Fruit fly (Drosophila melanogaster): ENCODE data around the gene CG31524.

The CG31524 gene

dm6 chr3R:30501174-30501573 lies 13.0 kb downstream of the CG31524 start (continued):
- TF ChIP-seq CG2116 (GFP tag; optimal IDR thresholded peaks at IDR 0.05) (no peak), Sox100B (GFP tag; optimal IDR thresholded peaks at IDR 0.05) (no peak), HLH54F (GFP tag; optimal IDR thresholded peaks at IDR 0.05) (no peak), jumu (GFP tag; optimal IDR thresholded peaks at IDR 0.05) (peak; percentile 11), CG1529 (GFP tag; optimal IDR thresholded peaks at IDR 0.05) (no peak), Dref (GFP tag; IDR thresholded peaks at IDR 0.05) (no peak), BEAF-32 (GFP tag; optimal IDR thresholded peaks at IDR 0.05) (no peak), zfh2 (GFP tag; optimal IDR thresholded peaks at IDR 0.05) (peak; percentile 21), Pdp1 (GFP tag; optimal IDR thresholded peaks at IDR 0.05) (peak in 1 of 2 experiments; percentile 31), Asciz (GFP tag; optimal IDR thresholded peaks at IDR 0.05) (no peak), zen2 (GFP tag; IDR thresholded peaks at IDR 0.05; ENCODE audit: partially characterized antibody) (no peak), Meics (GFP tag; optimal IDR thresholded peaks at IDR 0.05) (peak; percentile 1), CG16863 (GFP tag; optimal IDR thresholded peaks at IDR 0.05) (peak; percentile 16), hkb (optimal IDR thresholded peaks at IDR 0.05) (no peak), hkb (GFP tag; IDR thresholded peaks at IDR 0.05) (no peak), CG30431 (GFP tag; optimal IDR thresholded peaks at IDR 0.05) (peak; percentile 41), CG17186 (GFP tag; optimal IDR thresholded peaks at IDR 0.05) (no peak), ac (GFP tag; optimal IDR thresholded peaks at IDR 0.05) (no peak), grn (GFP tag; optimal IDR thresholded peaks at IDR 0.05) (no peak), ase (GFP tag; IDR thresholded peaks at IDR 0.05) (no peak), Mes4 (GFP tag; optimal IDR thresholded peaks at IDR 0.05) (no peak), gem (tag; optimal IDR thresholded peaks at IDR 0.05) (peak; percentile 59), Max (GFP tag; optimal IDR thresholded peaks at IDR 0.05) (no peak), CG43689 (GFP tag; IDR thresholded peaks at IDR 0.05) (no peak), CG18599 (GFP tag; optimal IDR thresholded peaks at IDR 0.05) (peak; percentile 8), ems (GFP tag; optimal IDR thresholded peaks at IDR 0.05) (no peak), HHEX (GFP tag; optimal IDR thresholded peaks at IDR 0.05) (peak; percentile 10), ftz-f1 (GFP tag; optimal IDR thresholded peaks at IDR 0.05) (no peak), CG1647 (GFP tag; optimal IDR thresholded peaks at IDR 0.05) (no peak), luna (GFP tag; optimal IDR thresholded peaks at IDR 0.05) (no peak), zfh1 (GFP tag; IDR thresholded peaks at IDR 0.05) (peak; percentile 71), caup (GFP tag; optimal IDR thresholded peaks at IDR 0.05; ENCODE audit: severe bottlenecking) (no peak), org-1 (GFP tag; optimal IDR thresholded peaks at IDR 0.05) (no peak), tin (GFP tag; optimal IDR thresholded peaks at IDR 0.05) (no peak), kni (GFP tag; optimal IDR thresholded peaks at IDR 0.05) (no peak), sr (GFP tag; IDR thresholded peaks at IDR 0.05) (no peak), CG7372 (GFP tag; IDR thresholded peaks at IDR 0.05) (no peak), pb (GFP tag; optimal IDR thresholded peaks at IDR 0.05) (no peak), seq (GFP tag; IDR thresholded peaks at IDR 0.05) (no peak), CHES-1-like (GFP tag; optimal IDR thresholded peaks at IDR 0.05) (no peak), Jarid2 (GFP tag; optimal IDR thresholded peaks at IDR 0.05) (no peak), GATAe (GFP tag; conservative IDR thresholded peaks at IDR 0.05) (no peak), CG42726 (GFP tag; IDR thresholded peaks at IDR 0.05; ENCODE audit: partially characterized antibody) (no peak), CG16813 (GFP tag; IDR thresholded peaks at IDR 0.05; ENCODE audit: partially characterized antibody) (no peak), CG14441 (GFP tag; IDR thresholded peaks at IDR 0.05) (peak; percentile 35; the same call in 1 of the 2 replicates), nom (GFP tag; optimal IDR thresholded peaks at IDR 0.05) (no peak), stc (GFP tag; IDR thresholded peaks at IDR 0.05) (no peak), CG17359 (tag; optimal IDR thresholded peaks at IDR 0.05) (no peak), knrl (GFP tag; IDR thresholded peaks at IDR 0.05; ENCODE audit: partially characterized antibody) (no peak), Dfd (GFP tag; optimal IDR thresholded peaks at IDR 0.05) (no peak), Hr3 (GFP tag; optimal IDR thresholded peaks at IDR 0.05) (no peak), CG6272 (GFP tag; IDR thresholded peaks at IDR 0.05) (no peak)

Measured in whole organism, embryonic.